Worm (Caenorhabditis elegans): ENCODE results near the gene str-146.

DNA sequence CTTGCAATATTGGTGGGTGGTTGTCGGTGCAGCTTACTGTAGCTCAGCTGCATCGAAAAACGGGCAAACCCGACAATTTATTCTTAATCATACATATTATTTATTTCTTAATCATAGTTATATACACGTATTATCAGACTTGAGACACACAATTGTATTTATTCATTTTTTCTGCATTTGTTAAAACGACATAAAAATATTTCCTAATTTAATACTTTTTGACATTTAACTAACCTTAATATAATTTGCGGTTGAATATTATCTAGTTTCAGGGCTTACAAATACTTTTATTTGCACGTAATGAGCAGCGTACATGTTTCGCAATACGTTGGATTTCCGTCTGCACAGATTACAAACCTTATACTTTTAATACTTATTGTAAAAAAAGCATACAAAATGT is 36.9 kb downstream of the str-146 start, which contains the start of gene str-138:
- TF ChIP-seq fos-1 (tag; optimal IDR thresholded peaks at IDR 0.05) (no peak), pha-4 (tag; optimal IDR thresholded peaks at IDR 0.05) (no peak), R02D3.7 (tag; optimal IDR thresholded peaks at IDR 0.05) (no peak), nhr-43 (tag; optimal IDR thresholded peaks at IDR 0.05; ENCODE audit: poor library complexity, severe bottlenecking) (no peak), jun-1 (tag; optimal IDR thresholded peaks at IDR 0.05) (no peak), ceh-16 (tag; optimal IDR thresholded peaks at IDR 0.05) (no peak), elt-1 (tag; optimal IDR thresholded peaks at IDR 0.05) (no peak), egl-27 (tag; optimal IDR thresholded peaks at IDR 0.05) (no peak), nhr-76 (tag; optimal IDR thresholded peaks at IDR 0.05) (no peak), skn-1 (tag; optimal IDR thresholded peaks at IDR 0.05) (no peak), fkh-10 (GFP tag; optimal IDR thresholded peaks at IDR 0.05) (no peak), ceh-9 (tag; optimal IDR thresholded peaks at IDR 0.05) (no peak)

Measured in whole organism, L3 larva.